Fruit fly (Drosophila melanogaster): ENCODE results near the gene CG10097.

CG10097 gene

dm6 chr3R:12369135-12369792, 26.5 kb downstream of the CG10097 start, which contains the start of gene GstD1 (continued):
- TF ChIP-seq CrebB (tag; optimal IDR thresholded peaks at IDR 0.05), result no peak
- TF ChIP-seq eyg (GFP tag; optimal IDR thresholded peaks at IDR 0.05), result no peak
- TF ChIP-seq Hmr (GFP tag; optimal IDR thresholded peaks at IDR 0.05), result peak; percentile 43
- TF ChIP-seq gro (GFP tag; optimal IDR thresholded peaks at IDR 0.05), result peak; percentile 8
- TF ChIP-seq zen2 (GFP tag; IDR thresholded peaks at IDR 0.05; ENCODE audit: partially characterized antibody), result peak; percentile 38; the same call in 1 of the 3 replicates
- TF ChIP-seq D19A (tag; optimal IDR thresholded peaks at IDR 0.05), result peak; percentile 98
- TF ChIP-seq CG31388 (GFP tag; optimal IDR thresholded peaks at IDR 0.05), result no peak
- TF ChIP-seq cas (GFP tag; IDR thresholded peaks at IDR 0.05), result 0 out of 2 replicates have a peak, but pooled peaks have one; percentile 27
- no peak for TF ChIP-seq twi (tag; optimal IDR thresholded peaks at IDR 0.05)
- TF ChIP-seq kni (GFP tag; optimal IDR thresholded peaks at IDR 0.05), result peak; percentile 39
- TF ChIP-seq CG8290 (GFP tag; optimal IDR thresholded peaks at IDR 0.05), result no peak
- TF ChIP-seq CG8290 (tag; optimal IDR thresholded peaks at IDR 0.05), result peak in 1 of 2 experiments; percentile 34
- peak; percentile 33 for TF ChIP-seq gcm (GFP tag; optimal IDR thresholded peaks at IDR 0.05)
- no peak for TF ChIP-seq Dip2 (GFP tag; IDR thresholded peaks at IDR 0.05)
- peak; percentile 53 for TF ChIP-seq CG34376 (GFP tag; optimal IDR thresholded peaks at IDR 0.05)
- peak; percentile 75 for TF ChIP-seq CG2120 (GFP tag; optimal IDR thresholded peaks at IDR 0.05)
- TF ChIP-seq chm (GFP tag; IDR thresholded peaks at IDR 0.05), result peak; percentile 75
- peak; percentile 33 for TF ChIP-seq NK7.1 (GFP tag; optimal IDR thresholded peaks at IDR 0.05)
- TF ChIP-seq CG1647 (GFP tag; optimal IDR thresholded peaks at IDR 0.05), result peak; percentile 36
- peak; percentile 33 for TF ChIP-seq D19B (GFP tag; optimal IDR thresholded peaks at IDR 0.05)
- TF ChIP-seq NFAT (GFP tag; IDR thresholded peaks at IDR 0.05), result peak; percentile 79
- TF ChIP-seq CG7786 (GFP tag; optimal IDR thresholded peaks at IDR 0.05), result peak; percentile 26
- TF ChIP-seq sqz (GFP tag; optimal IDR thresholded peaks at IDR 0.05), result peak; percentile 74
- TF ChIP-seq lilli (GFP tag; optimal IDR thresholded peaks at IDR 0.05), result peak; percentile 31
- peak; percentile 43 for TF ChIP-seq lab (GFP tag; optimal IDR thresholded peaks at IDR 0.05)
- peak; percentile 31 for TF ChIP-seq NfI (GFP tag; optimal IDR thresholded peaks at IDR 0.05)
- peak; percentile 4 for TF ChIP-seq CG15011 (GFP tag; optimal IDR thresholded peaks at IDR 0.05)
- peak; percentile 49; the same call in 1 of the 3 replicates for TF ChIP-seq CG17361 (GFP tag; IDR thresholded peaks at IDR 0.05)
- TF ChIP-seq Elba2 (GFP tag; optimal IDR thresholded peaks at IDR 0.05), result no peak
- TF ChIP-seq CG42726 (GFP tag; IDR thresholded peaks at IDR 0.05; ENCODE audit: partially characterized antibody), result peak; percentile 45; the same call in 1 of the 2 replicates
- TF ChIP-seq CG34422 (GFP tag; IDR thresholded peaks at IDR 0.05), result peak; percentile 81; the same call in 1 of the 3 replicates
- peak; percentile 34 for TF ChIP-seq CG6654 (GFP tag; optimal IDR thresholded peaks at IDR 0.05)
- TF ChIP-seq sug (tag; optimal IDR thresholded peaks at IDR 0.05), result peak; percentile 56
- TF ChIP-seq kay (GFP tag; optimal IDR thresholded peaks at IDR 0.05), result peak; percentile 66
- TF ChIP-seq CG8281 (tag; optimal IDR thresholded peaks at IDR 0.05), result no peak
- TF ChIP-seq CG30431 (GFP tag; optimal IDR thresholded peaks at IDR 0.05), result no peak
- TF ChIP-seq Fer1 (GFP tag; optimal IDR thresholded peaks at IDR 0.05), result peak; percentile 38
- peak; percentile 32 for TF ChIP-seq CG10267 (tag; optimal IDR thresholded peaks at IDR 0.05)
- TF ChIP-seq Dll (GFP tag; IDR thresholded peaks at IDR 0.05; ENCODE audit: partially characterized antibody), result peak; percentile 54; the same call in 1 of the 4 replicates
- TF ChIP-seq Ptx1 (GFP tag; IDR thresholded peaks at IDR 0.05), result peak; percentile 51
- peak; percentile 49 for TF ChIP-seq CHES-1-like (GFP tag; optimal IDR thresholded peaks at IDR 0.05)
- no peak for TF ChIP-seq CG12071 (GFP tag; optimal IDR thresholded peaks at IDR 0.05)
- peak; percentile 21 for TF ChIP-seq CG13624 (GFP tag; optimal IDR thresholded peaks at IDR 0.05)
- peak; percentile 28 for TF ChIP-seq caup (GFP tag; optimal IDR thresholded peaks at IDR 0.05; ENCODE audit: severe bottlenecking)
- no peak for TF ChIP-seq CG5180 (GFP tag; optimal IDR thresholded peaks at IDR 0.05)
- no peak for TF ChIP-seq Ravus (GFP tag; IDR thresholded peaks at IDR 0.05)
- peak; percentile 36 for TF ChIP-seq Xbp1 (GFP tag; optimal IDR thresholded peaks at IDR 0.05)
- no peak for TF ChIP-seq Gug (GFP tag; IDR thresholded peaks at IDR 0.05)
- TF ChIP-seq pan (optimal IDR thresholded peaks at IDR 0.05), result no peak
- peak in 1 of 2 experiments; percentile 36 for TF ChIP-seq pan (GFP tag; optimal IDR thresholded peaks at IDR 0.05 in 1 of 2, IDR thresholded peaks at IDR 0.05 in 1 of 2)
